Worm (Caenorhabditis elegans) whole organism, late embryonic: ENCODE results near the gene T23B7.2.

Source experiments
- C08G9.2 ChIP-seq: sonication (generic microtip); optimal IDR thresholded peaks from 2 replicates; lab custom pipeline; 2016; ENCODE audit warnings: mild to moderate bottlenecking, missing genetic modification characterization, moderate library complexity, missing compliant biosample characterization
- F13H6.1 ChIP-seq: sonication (generic microtip); optimal IDR thresholded peaks from 2 replicates; lab custom pipeline; 2016; ENCODE audit warnings: missing genetic modification characterization, missing compliant biosample characterization
- K02D7.2 ChIP-seq: sonication (generic microtip); optimal IDR thresholded peaks from 2 replicates; lab custom pipeline; 2017; ENCODE audit warnings: mild to moderate bottlenecking, missing genetic modification characterization, missing compliant biosample characterization
- K09A11.1 ChIP-seq: sonication (generic microtip); optimal IDR thresholded peaks from 2 replicates; lab custom pipeline; 2017; ENCODE audit warnings: antibody characterized with exemption, mild to moderate bottlenecking, missing genetic modification characterization, missing compliant biosample characterization; ENCODE audit not compliant: insufficient read depth
- ceh-14 ChIP-seq: sonication (generic microtip); optimal IDR thresholded peaks from 2 replicates; lab custom pipeline; 2016; ENCODE audit warnings: missing genotype, missing genetic modification characterization, missing compliant biosample characterization
- ceh-19 ChIP-seq: fragments of 200-800 bp; sonication (Bioruptor generic); optimal IDR thresholded peaks from 2 replicates; lab custom pipeline; 2018; ENCODE audit warnings: mild to moderate bottlenecking, missing genetic modification characterization, missing compliant biosample characterization
- ceh-30 ChIP-seq: fragments of 150-350 bp; optimal IDR thresholded peaks from 2 replicates; lab custom pipeline; 2014; ENCODE audit warnings: missing biosample characterization, missing genetic modification characterization
- ceh-34 ChIP-seq: sonication (generic microtip); optimal IDR thresholded peaks from 2 replicates; lab custom pipeline; 2016; ENCODE audit warnings: mild to moderate bottlenecking, missing genetic modification characterization, missing compliant biosample characterization
- ceh-45 ChIP-seq: fragments of 200-800 bp; sonication (Bioruptor generic); IDR thresholded peaks from 2 replicates; pipeline ENCODE4 v1.3.6; 2022; ENCODE audit warnings: missing genetic modification reagents, missing genetic modification characterization, missing compliant biosample characterization
- che-1 ChIP-seq: sonication (generic microtip); optimal IDR thresholded peaks from 2 replicates; lab custom pipeline; 2016; ENCODE audit warnings: mild to moderate bottlenecking, missing genetic modification characterization, missing compliant biosample characterization
- elt-2 ChIP-seq: sonication (generic microtip); optimal IDR thresholded peaks from 2 replicates; lab custom pipeline; 2016; ENCODE audit warnings: missing genetic modification reagents, missing genetic modification characterization, missing compliant biosample characterization
- ets-4 ChIP-seq: sonication (generic microtip); optimal IDR thresholded peaks from 2 replicates; lab custom pipeline; 2016; ENCODE audit warnings: missing genetic modification characterization, missing compliant biosample characterization
- fkh-6 ChIP-seq: sonication (generic microtip); optimal IDR thresholded peaks from 2 replicates; lab custom pipeline; 2016; ENCODE audit warnings: missing genetic modification characterization, missing compliant biosample characterization
- gmeb-2 ChIP-seq: sonication (generic microtip); optimal IDR thresholded peaks from 2 replicates; lab custom pipeline; 2016; ENCODE audit warnings: missing genetic modification characterization, inconsistent platforms, missing compliant biosample characterization
- hlh-13 ChIP-seq: fragments of 200-800 bp; sonication (Bioruptor generic); optimal IDR thresholded peaks from 2 replicates; lab custom pipeline; 2018; ENCODE audit warnings: mild to moderate bottlenecking, missing genetic modification characterization, missing compliant biosample characterization
- hlh-8 ChIP-seq: sonication (generic microtip); optimal IDR thresholded peaks from 2 replicates; lab custom pipeline; 2016; ENCODE audit warnings: missing genotype, missing genetic modification characterization, missing compliant biosample characterization
- lim-6 ChIP-seq: sonication (generic microtip); optimal IDR thresholded peaks from 2 replicates; lab custom pipeline; 2016; ENCODE audit warnings: missing genetic modification characterization, missing compliant biosample characterization
- madf-2 ChIP-seq: sonication (generic microtip); optimal IDR thresholded peaks from 2 replicates; lab custom pipeline; 2017; ENCODE audit warnings: missing genetic modification characterization, missing compliant biosample characterization
- mec-3 ChIP-seq: sonication (generic microtip); optimal IDR thresholded peaks from 2 replicates; lab custom pipeline; 2016; ENCODE audit warnings: borderline replicate concordance, missing genetic modification characterization, missing compliant biosample characterization
- nfya-1 ChIP-seq: sonication (generic microtip); optimal IDR thresholded peaks from 2 replicates; lab custom pipeline; 2017; ENCODE audit warnings: missing genetic modification characterization, mild to moderate bottlenecking, missing compliant biosample characterization, antibody characterized with exemption, moderate library complexity
- pax-1 ChIP-seq: fragments of 150-350 bp; optimal IDR thresholded peaks from 2 replicates; lab custom pipeline; 2014; ENCODE audit warnings: missing biosample characterization, missing genetic modification characterization
- pha-4 ChIP-seq: fragments of 150-350 bp; optimal IDR thresholded peaks from 2 replicates; lab custom pipeline; 2018; ENCODE audit warnings: missing biosample characterization, missing genetic modification reagents, missing genetic modification characterization
- pqm-1 ChIP-seq: sonication (generic microtip); optimal IDR thresholded peaks from 2 replicates; lab custom pipeline; 2016; ENCODE audit warnings: missing genetic modification characterization, missing compliant biosample characterization
- ref-2 ChIP-seq: sonication (generic microtip); optimal IDR thresholded peaks from 2 replicates; lab custom pipeline; 2016; ENCODE audit warnings: missing genetic modification characterization, missing compliant biosample characterization
- rnt-1 ChIP-seq: sonication (generic microtip); optimal IDR thresholded peaks from 2 replicates; lab custom pipeline; 2016; ENCODE audit warnings: missing genetic modification characterization, missing compliant biosample characterization
- syd-9 ChIP-seq: sonication (generic microtip); optimal IDR thresholded peaks from 2 replicates; lab custom pipeline; 2016; ENCODE audit warnings: mild to moderate bottlenecking, missing genetic modification characterization, moderate library complexity, missing compliant biosample characterization
- tbx-2 ChIP-seq: sonication (generic microtip); optimal IDR thresholded peaks from 2 replicates; lab custom pipeline; 2016; ENCODE audit warnings: missing genetic modification characterization, missing compliant biosample characterization
- ttx-3 ChIP-seq: sonication (generic microtip); optimal IDR thresholded peaks from 2 replicates; lab custom pipeline; 2016; ENCODE audit warnings: missing genetic modification reagents, missing genetic modification characterization, missing compliant biosample characterization
- unc-3 ChIP-seq, 2 experiments: fragments of 200-800 bp in 1 of 2; sonication (Bioruptor generic) in 1 of 2; sonication (generic microtip) in 1 of 2; conservative IDR thresholded peaks in 1 of 2; optimal IDR thresholded peaks in 1 of 2; 2 replicates each; pipeline versions ENCODE4 v1.3.6 to Lab custom; 2016 to 2022; ENCODE audit warnings: missing compliant biosample characterization in 2 of 2, missing genetic modification characterization in 2 of 2, missing genetic modification reagents in 1 of 2
- unc-55 ChIP-seq: sonication (generic microtip); optimal IDR thresholded peaks from 2 replicates; lab custom pipeline; 2017; ENCODE audit warnings: missing biosample characterization, missing genetic modification reagents, missing genetic modification characterization

The T23B7.2 gene

DNA sequence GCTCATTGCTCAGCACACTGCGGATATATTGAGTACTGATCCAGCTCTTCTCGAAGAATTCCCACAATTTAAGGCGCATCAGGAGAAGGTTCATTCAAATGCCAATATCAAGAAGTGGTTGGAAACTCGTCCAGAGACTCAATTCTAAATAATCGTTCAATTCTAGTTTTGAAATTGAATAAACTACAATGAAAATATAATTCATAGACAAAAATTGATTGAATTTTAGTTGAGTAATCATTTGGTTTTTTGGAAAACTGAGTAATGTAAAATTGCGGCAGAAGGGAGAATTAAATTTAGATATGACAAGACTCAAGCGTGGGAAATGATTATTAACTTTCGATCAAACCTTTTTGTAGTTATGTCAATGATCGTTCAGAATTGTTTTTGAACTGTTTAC is 42.4 kb upstream of the T23B7.2 start:
- TF ChIP-seq K02D7.2 (tag; lab: Kevin White, UChicago), result no peak
- TF ChIP-seq mec-3 (tag; lab: Kevin White, UChicago), result no peak
- no peak for TF ChIP-seq madf-2 (tag; lab: Kevin White, UChicago)
- TF ChIP-seq hlh-13 (GFP tag; lab: Kevin White, UChicago), result no peak
- TF ChIP-seq hlh-8 (tag; lab: Kevin White, UChicago), result no peak

ce11 chrII:4883412-4883811 is 41.4 kb upstream of the T23B7.2 start, which contains the start of gene gst-8:
gst-8 (plus strand) TSS chrII:4883712.
- TF ChIP-seq ceh-45 (GFP tag; lab: Robert Waterston, UW) (no peak), K02D7.2 (tag; lab: Kevin White, UChicago) (no peak), fkh-6 (tag; lab: Kevin White, UChicago) (no peak), ttx-3 (tag; lab: Kevin White, UChicago) (no peak), nfya-1 (tag; lab: Kevin White, UChicago) (no peak), C08G9.2 (tag; lab: Kevin White, UChicago) (no peak), ref-2 (tag; lab: Kevin White, UChicago) (no peak), mec-3 (tag; lab: Kevin White, UChicago) (no peak), F13H6.1 (tag; lab: Kevin White, UChicago) (no peak), pax-1 (tag; lab: Kevin White, UChicago) (no peak), unc-3 (GFP tag; conservative IDR thresholded peaks at IDR 0.05; lab: Robert Waterston, UW) (no peak), unc-3 (tag; optimal IDR thresholded peaks at IDR 0.05; lab: Kevin White, UChicago) (no peak), unc-55 (GFP tag; lab: Kevin White, UChicago) (no peak), K09A11.1 (tag; lab: Kevin White, UChicago) (no peak), madf-2 (tag; lab: Kevin White, UChicago) (no peak)
- TF ChIP-seq, all 69 proteins: peak for 0

ce11 chrII:4882498-4882897 is 40.5 kb upstream of the T23B7.2 start:
- TF ChIP-seq ceh-34 (tag; lab: Kevin White, UChicago), result no peak
- no peak for TF ChIP-seq ceh-30 (tag; lab: Kevin White, UChicago)
- TF ChIP-seq F13H6.1 (tag; lab: Kevin White, UChicago), result no peak
- TF ChIP-seq che-1 (tag; lab: Kevin White, UChicago), result no peak
- no peak for TF ChIP-seq syd-9 (tag; lab: Kevin White, UChicago)
- no peak for TF ChIP-seq ets-4 (tag; lab: Kevin White, UChicago)
- no peak for TF ChIP-seq lim-6 (tag; lab: Kevin White, UChicago)
- TF ChIP-seq pqm-1 (tag; lab: Kevin White, UChicago), result no peak
- no peak for TF ChIP-seq pha-4 (tag; lab: Kevin White, UChicago)
- no peak for TF ChIP-seq rnt-1 (tag; lab: Kevin White, UChicago)
- TF ChIP-seq mec-3 (tag; lab: Kevin White, UChicago), result no peak
- TF ChIP-seq ttx-3 (tag; lab: Kevin White, UChicago), result no peak
- TF ChIP-seq gmeb-2 (tag; lab: Kevin White, UChicago), result no peak
- no peak for TF ChIP-seq tbx-2 (tag; lab: Kevin White, UChicago)
- no peak for TF ChIP-seq K02D7.2 (tag; lab: Kevin White, UChicago)

ce11 chrII:4881727-4882126 is 39.7 kb upstream of the T23B7.2 start, which contains the start of gene gst-7:
gst-7 (plus strand) TSS chrII:4882062.
- peak; percentile 59 for TF ChIP-seq elt-2 (tag; lab: Kevin White, UChicago)
- no peak for TF ChIP-seq ceh-14 (tag; lab: Kevin White, UChicago)

- no peak for TF ChIP-seq ceh-19 (GFP tag; lab: Kevin White, UChicago)
- TF ChIP-seq elt-2 (tag; lab: Kevin White, UChicago), result peak; percentile 30
- TF ChIP-seq, all 69 proteins: peak for 1
Observed at ce11 chrII:4879629-4880028, 37.6 kb upstream of the T23B7.2 start, which contains the start of gene gst-6. gst-6 (plus strand) TSS chrII:4879891.
